Fruit fly (Drosophila melanogaster) whole organism, embryonic: ENCODE data around the gene mts.

Source experiments
- BtbVII ChIP-seq: fragments of 200-800 bp; sonication (Bioruptor generic); optimal IDR thresholded peaks from 3 replicates; lab custom pipeline; 2017; ENCODE audit warnings: missing biosample characterization, mild to moderate bottlenecking, missing genetic modification characterization
- Bteb2 ChIP-seq: fragments of 200-800 bp; sonication (Bioruptor generic); optimal IDR thresholded peaks from 2 replicates; lab custom pipeline; 2016; ENCODE audit warnings: missing biosample characterization, missing genetic modification characterization
- CG10979 ChIP-seq: fragments of 200-800 bp; sonication (Bioruptor generic); optimal IDR thresholded peaks from 2 replicates; lab custom pipeline; 2018; ENCODE audit warnings: missing biosample characterization, mild to moderate bottlenecking, missing genetic modification characterization, moderate library complexity
- CG11398 ChIP-seq: fragments of 200-800 bp; sonication (Bioruptor generic); optimal IDR thresholded peaks from 2 replicates; lab custom pipeline; 2016; ENCODE audit warnings: missing biosample characterization, missing genetic modification characterization
- CG11504 ChIP-seq: fragments of 200-800 bp; sonication (Bioruptor generic); optimal IDR thresholded peaks from 3 replicates; lab custom pipeline; 2019; ENCODE audit warnings: missing biosample characterization, mild to moderate bottlenecking, missing genetic modification characterization, moderate library complexity
- CG12391 ChIP-seq: fragments of 200-800 bp; sonication (Bioruptor generic); optimal IDR thresholded peaks from 3 replicates; lab custom pipeline; 2018; ENCODE audit warnings: missing biosample characterization, mild to moderate bottlenecking, missing genetic modification characterization, moderate library complexity
- CG12659 ChIP-seq: fragments of 200-800 bp; sonication (Bioruptor generic); optimal IDR thresholded peaks from 3 replicates; lab custom pipeline; 2017; ENCODE audit warnings: mild to moderate bottlenecking, missing biosample characterization, missing genetic modification reagents, missing genetic modification characterization
- CG12769 ChIP-seq: fragments of 200-800 bp; sonication (Bioruptor generic); optimal IDR thresholded peaks from 2 replicates; lab custom pipeline; 2019; ENCODE audit warnings: missing biosample characterization, mild to moderate bottlenecking, missing genetic modification characterization, moderate library complexity
- CG12942 ChIP-seq: fragments of 200-800 bp; sonication (Bioruptor generic); optimal IDR thresholded peaks from 3 replicates; lab custom pipeline; 2016; ENCODE audit warnings: missing biosample characterization, missing genetic modification characterization
- CG13287 ChIP-seq: fragments of 200-800 bp; sonication (Bioruptor generic); IDR thresholded peaks from 2 replicates; pipeline ENCODE4 v1.3.6; 2022; ENCODE audit warnings: missing biosample characterization, missing genetic modification characterization; ENCODE audit not compliant: partially characterized antibody
- CG14710 ChIP-seq: fragments of 200-800 bp; sonication (Bioruptor generic); optimal IDR thresholded peaks from 3 replicates; lab custom pipeline; 2019; ENCODE audit warnings: missing biosample characterization, mild to moderate bottlenecking, missing genetic modification characterization, moderate library complexity
- CG15269 ChIP-seq: fragments of 200-800 bp; sonication (Bioruptor generic); optimal IDR thresholded peaks from 2 replicates; lab custom pipeline; 2018; ENCODE audit warnings: missing biosample characterization, mild to moderate bottlenecking, missing genetic modification characterization, moderate library complexity
- CG1603 ChIP-seq: fragments of 200-800 bp; sonication (Bioruptor generic); optimal IDR thresholded peaks from 2 replicates; lab custom pipeline; 2019; ENCODE audit warnings: missing biosample characterization, mild to moderate bottlenecking, missing genetic modification characterization, moderate library complexity
- CG17612 ChIP-seq: fragments of 200-800 bp; sonication (Bioruptor generic); IDR thresholded peaks from 2 replicates; pipeline ENCODE4 v1.3.6; 2022; ENCODE audit warnings: missing biosample characterization, missing genetic modification characterization
- CG2199 ChIP-seq: fragments of 200-800 bp; sonication (Bioruptor generic); IDR thresholded peaks from 3 replicates; pipeline ENCODE4 v1.3.6; 2022; ENCODE audit warnings: missing biosample characterization, missing genetic modification characterization
- CG3163 ChIP-seq: fragments of 200-800 bp; sonication (Bioruptor generic); optimal IDR thresholded peaks from 3 replicates; lab custom pipeline; 2016; ENCODE audit warnings: missing biosample characterization, missing genetic modification characterization
- CG3847 ChIP-seq: fragments of 200-800 bp; sonication (Bioruptor generic); IDR thresholded peaks from 2 replicates; pipeline ENCODE4 v1.3.6; 2022; ENCODE audit warnings: missing biosample characterization, missing genetic modification characterization
- CG4617 ChIP-seq: fragments of 200-800 bp; sonication (Bioruptor generic); optimal IDR thresholded peaks from 3 replicates; lab custom pipeline; 2016; ENCODE audit warnings: missing biosample characterization, missing genetic modification characterization, borderline replicate concordance
- CG5180 ChIP-seq: fragments of 200-800 bp; sonication (Bioruptor generic); optimal IDR thresholded peaks from 3 replicates; lab custom pipeline; 2017; ENCODE audit warnings: missing biosample characterization, missing genetic modification characterization, mild to moderate bottlenecking, moderate library complexity, missing genetic modification reagents
- CG5953 ChIP-seq: fragments of 200-800 bp; sonication (Bioruptor generic); IDR thresholded peaks from 2 replicates; pipeline ENCODE4 v1.3.6; 2022; ENCODE audit warnings: missing biosample characterization, missing genetic modification characterization
- CG7372 ChIP-seq: fragments of 200-800 bp; sonication (Bioruptor generic); IDR thresholded peaks from 2 replicates; pipeline ENCODE4 v1.3.6; 2022; ENCODE audit warnings: missing biosample characterization, missing genetic modification characterization
- CG8924 ChIP-seq: fragments of 200-800 bp; optimal IDR thresholded peaks from 3 replicates; lab custom pipeline; 2019; ENCODE audit warnings: missing biosample characterization, mild to moderate bottlenecking, missing genetic modification characterization, moderate library complexity
- CG9437 ChIP-seq: fragments of 200-800 bp; sonication (Bioruptor generic); optimal IDR thresholded peaks from 2 replicates; lab custom pipeline; 2018; ENCODE audit warnings: missing biosample characterization, mild to moderate bottlenecking, missing genetic modification characterization
- Dad ChIP-seq: fragments of 200-800 bp; sonication (Bioruptor generic); optimal IDR thresholded peaks from 3 replicates; lab custom pipeline; 2016; ENCODE audit warnings: missing biosample characterization, missing genetic modification characterization
- HLH3B ChIP-seq: fragments of 200-800 bp; sonication (Bioruptor generic); IDR thresholded peaks from 2 replicates; pipeline ENCODE4 v1.3.6; 2022; ENCODE audit warnings: missing biosample characterization, missing genetic modification characterization
- Hey ChIP-seq: fragments of 200-800 bp; sonication (Bioruptor generic); optimal IDR thresholded peaks from 3 replicates; lab custom pipeline; 2018; ENCODE audit warnings: missing biosample characterization, mild to moderate bottlenecking, missing genetic modification characterization
- Lim3 ChIP-seq: fragments of 200-800 bp; sonication (Bioruptor generic); IDR thresholded peaks from 2 replicates; pipeline ENCODE4 v1.3.6; 2022; ENCODE audit warnings: missing biosample characterization, missing genetic modification characterization
- Max ChIP-seq: fragments of 200-800 bp; sonication (Bioruptor generic); optimal IDR thresholded peaks from 2 replicates; lab custom pipeline; 2016; ENCODE audit warnings: missing biosample characterization, mild to moderate bottlenecking, missing genetic modification characterization
- Neu2 ChIP-seq: fragments of 200-800 bp; sonication (Bioruptor generic); optimal IDR thresholded peaks from 3 replicates; lab custom pipeline; 2016; ENCODE audit warnings: missing biosample characterization, missing genetic modification characterization, borderline replicate concordance
- Opbp ChIP-seq: fragments of 200-800 bp; sonication (Bioruptor generic); IDR thresholded peaks from 3 replicates; pipeline ENCODE4 v1.3.6; 2022; ENCODE audit warnings: missing biosample characterization, missing genetic modification characterization; ENCODE audit not compliant: partially characterized antibody
- Pdp1 ChIP-seq, 2 experiments: fragments of 200-800 bp; sonication (Bioruptor generic); optimal IDR thresholded peaks; 3 replicates each; lab custom pipeline; 2016; ENCODE audit warnings: missing biosample characterization in 2 of 2, missing genetic modification characterization in 2 of 2, mild to moderate bottlenecking in 1 of 2, moderate library complexity in 1 of 2
- Ptx1 ChIP-seq: fragments of 200-800 bp; sonication (Bioruptor generic); IDR thresholded peaks from 2 replicates; pipeline ENCODE4 v1.3.6; 2022; ENCODE audit warnings: missing biosample characterization, missing genetic modification characterization
- Scr ChIP-seq: fragments of 200-800 bp; sonication (Bioruptor generic); IDR thresholded peaks from 2 replicates; pipeline ENCODE4 v1.3.6; 2022; ENCODE audit warnings: missing biosample characterization, missing genetic modification characterization; ENCODE audit not compliant: partially characterized antibody
- Sry-δ ChIP-seq: fragments of 200-800 bp; sonication (Bioruptor generic); optimal IDR thresholded peaks from 2 replicates; lab custom pipeline; 2016; ENCODE audit warnings: missing biosample characterization, missing genetic modification characterization
- cg ChIP-seq: fragments of 200-800 bp; sonication (Bioruptor generic); optimal IDR thresholded peaks from 3 replicates; lab custom pipeline; 2019; ENCODE audit warnings: missing biosample characterization, mild to moderate bottlenecking, missing genetic modification characterization, moderate library complexity
- chm ChIP-seq: fragments of 200-800 bp; sonication (Bioruptor generic); IDR thresholded peaks from 2 replicates; pipeline ENCODE4 v1.3.6; 2022; ENCODE audit warnings: missing biosample characterization, missing genetic modification characterization
- gt ChIP-seq: fragments of 200-800 bp; sonication (Bioruptor generic); IDR thresholded peaks from 2 replicates; pipeline ENCODE4 v1.3.6; 2022; ENCODE audit warnings: missing biosample characterization, missing genetic modification characterization
- klu ChIP-seq: fragments of 200-800 bp; sonication (Bioruptor generic); IDR thresholded peaks from 2 replicates; pipeline ENCODE4 v1.3.6; 2022; ENCODE audit warnings: missing biosample characterization, missing genetic modification characterization
- lilli ChIP-seq: fragments of 200-800 bp; sonication (Bioruptor generic); optimal IDR thresholded peaks from 3 replicates; lab custom pipeline; 2016; ENCODE audit warnings: missing biosample characterization, missing genetic modification characterization
- ro ChIP-seq: fragments of 200-800 bp; sonication (Bioruptor generic); IDR thresholded peaks from 2 replicates; pipeline ENCODE4 v1.3.6; 2022; ENCODE audit warnings: missing biosample characterization, missing genetic modification characterization
- sens ChIP-seq: fragments of 200-800 bp; sonication (Bioruptor generic); peaks from one replicate; lab custom pipeline; 2016; ENCODE audit warnings: missing biosample characterization, missing genetic modification characterization
- seq ChIP-seq: fragments of 200-800 bp; sonication (Bioruptor generic); IDR thresholded peaks from 2 replicates; pipeline ENCODE4 v1.3.6; 2022; ENCODE audit warnings: missing biosample characterization, missing genetic modification characterization
- sima ChIP-seq: fragments of 200-800 bp; sonication (Bioruptor generic); optimal IDR thresholded peaks from 2 replicates; lab custom pipeline; 2016; ENCODE audit warnings: missing biosample characterization, missing genetic modification characterization
- stwl ChIP-seq: fragments of 200-800 bp; sonication (Bioruptor generic); optimal IDR thresholded peaks from 3 replicates; lab custom pipeline; 2018; ENCODE audit warnings: missing biosample characterization, mild to moderate bottlenecking, missing genetic modification characterization, moderate library complexity
- toy ChIP-seq: fragments of 200-800 bp; sonication (Bioruptor generic); IDR thresholded peaks from 2 replicates; pipeline ENCODE4 v1.3.6; 2022; ENCODE audit warnings: missing biosample characterization, missing genetic modification characterization
- trh ChIP-seq: fragments of 200-800 bp; sonication (Bioruptor generic); optimal IDR thresholded peaks from 2 replicates; lab custom pipeline; 2016; ENCODE audit warnings: missing biosample characterization, missing genetic modification characterization
- unc-4 ChIP-seq: fragments of 200-800 bp; sonication (Bioruptor generic); IDR thresholded peaks from 2 replicates; pipeline ENCODE4 v1.3.6; 2022; ENCODE audit warnings: missing biosample characterization, missing genetic modification characterization; ENCODE audit not compliant: partially characterized antibody

Gene mts

dm6 chr2L:7813357-7813756 is 14.1 kb upstream of the mts start (continued):
- TF ChIP-seq CG3847 (GFP tag; lab: Robert Waterston, UW), result peak; percentile 41
- TF ChIP-seq CG11398 (GFP tag; lab: Kevin White, UChicago), result no peak
- TF ChIP-seq CG10979, result no peak
- TF ChIP-seq CG4617 (GFP tag; lab: Kevin White, UChicago), result no peak
- TF ChIP-seq Hey, result no peak
- TF ChIP-seq CG13287, result no peak
- TF ChIP-seq Dad (GFP tag; lab: Kevin White, UChicago), result no peak
- no peak for TF ChIP-seq stwl
- TF ChIP-seq CG3163 (GFP tag; lab: Kevin White, UChicago), result no peak
- no peak for TF ChIP-seq CG11504 (tag; lab: Kevin White, UChicago)
- no peak for TF ChIP-seq sima (GFP tag; lab: Kevin White, UChicago)
- peak; percentile 75 for TF ChIP-seq CG12769 (tag; lab: Kevin White, UChicago)
- TF ChIP-seq Sry-δ (GFP tag; lab: Kevin White, UChicago), result peak; percentile 1
- TF ChIP-seq CG8924 (tag; lab: Kevin White, UChicago), result peak; percentile 54
- peak; percentile 62; the same call in 1 of the 2 replicates for TF ChIP-seq chm
- TF ChIP-seq CG12942 (GFP tag; lab: Kevin White, UChicago), result no peak
- TF ChIP-seq toy (GFP tag; lab: Robert Waterston, UW), result no peak
- TF ChIP-seq CG5953 (GFP tag; lab: Robert Waterston, UW), result no peak
- TF ChIP-seq Neu2 (GFP tag; lab: Kevin White, UChicago), result no peak
- TF ChIP-seq CG17612 (GFP tag; lab: Robert Waterston, UW), result no peak
- no peak for TF ChIP-seq lilli (GFP tag; lab: Kevin White, UChicago)
- peak; percentile 35 for TF ChIP-seq CG12659 (GFP tag; lab: Kevin White, UChicago)
- TF ChIP-seq BtbVII (GFP tag; lab: Kevin White, UChicago), result peak; percentile 65
- TF ChIP-seq sens (GFP tag; lab: Kevin White, UChicago), result peak; percentile 77
- no peak for TF ChIP-seq trh (GFP tag; lab: Kevin White, UChicago)
- TF ChIP-seq CG5180 (GFP tag; lab: Kevin White, UChicago), result peak; percentile 32
- no peak for TF ChIP-seq CG7372 (GFP tag; lab: Robert Waterston, UW)
- TF ChIP-seq Max (GFP tag; lab: Kevin White, UChicago), result peak; percentile 60
- no peak for TF ChIP-seq Ptx1
- TF ChIP-seq Lim3 (GFP tag; lab: Robert Waterston, UW), result no peak
- no peak for TF ChIP-seq CG15269
- no peak for TF ChIP-seq unc-4
- TF ChIP-seq ro, result no peak
- TF ChIP-seq cg (GFP tag; lab: Kevin White, UChicago), result peak; percentile 65
- peak; percentile 25 for TF ChIP-seq Bteb2
- no peak for TF ChIP-seq CG12391 (tag; lab: Kevin White, UChicago)
- TF ChIP-seq CG1603 (tag; lab: Kevin White, UChicago), result peak; percentile 35
- TF ChIP-seq gt (GFP tag; lab: Robert Waterston, UW), result no peak
- peak; percentile 56; the same call in 1 of the 2 replicates for TF ChIP-seq seq

dm6 chr2L:7820408-7820807 is 7.0 kb upstream of the mts start:
- TF ChIP-seq HLH3B (GFP tag; lab: Robert Waterston, UW) (no peak), Scr (GFP tag; lab: Robert Waterston, UW) (no peak), Opbp (GFP tag; lab: Robert Waterston, UW) (no peak), Pdp1 (GFP tag; optimal IDR thresholded peaks at IDR 0.05; lab: Kevin White, UChicago) (peak in 1 of 2 experiments; percentile 91), CG14710 (tag; lab: Kevin White, UChicago) (peak; percentile 47), klu (GFP tag; lab: Robert Waterston, UW) (no peak), CG9437 (GFP tag; lab: Kevin White, UChicago) (peak; percentile 60), CG2199 (GFP tag; lab: Robert Waterston, UW) (no peak)
